Worm (Caenorhabditis elegans) whole organism, L4 larva: ENCODE measurements around the gene R11D1.1.

Experiments used
- D1046.2 ChIP-seq: fragments of 200-800 bp; sonication (Bioruptor generic); IDR thresholded peaks from 2 replicates; pipeline ENCODE4 v1.3.6; 2022; ENCODE audit warnings: missing genetic modification characterization, missing compliant biosample characterization
- F49E8.2 ChIP-seq: sonication (generic microtip); optimal IDR thresholded peaks from 2 replicates; lab custom pipeline; 2016; ENCODE audit warnings: missing compliant biosample characterization, mild to moderate bottlenecking, missing genetic modification characterization, borderline replicate concordance
- Y48G9A.11 ChIP-seq: fragments of 200-800 bp; sonication (Bioruptor generic); IDR thresholded peaks from 2 replicates; pipeline ENCODE4 v1.3.6; 2022; ENCODE audit warnings: missing genetic modification reagents, missing genetic modification characterization, missing compliant biosample characterization
- aly-2 ChIP-seq: sonication (generic microtip); optimal IDR thresholded peaks from 2 replicates; lab custom pipeline; 2018; ENCODE audit warnings: missing biosample characterization, missing genetic modification characterization
- ama-1 ChIP-seq: fragments of 150-350 bp; optimal IDR thresholded peaks from 2 replicates; lab custom pipeline; 2014; ENCODE audit warnings: inconsistent platforms, mixed read lengths
- arid-1 ChIP-seq: fragments of 200-800 bp; sonication (Bioruptor generic); conservative IDR thresholded peaks from 2 replicates; pipeline ENCODE4 v1.3.6; 2022; ENCODE audit warnings: missing genetic modification reagents, missing genetic modification characterization, missing compliant biosample characterization
- ceh-28 ChIP-seq: fragments of 150-350 bp; optimal IDR thresholded peaks from 2 replicates; lab custom pipeline; 2014; ENCODE audit warnings: missing biosample characterization, missing genetic modification reagents, missing genetic modification characterization
- ceh-62 ChIP-seq: sonication (generic microtip); optimal IDR thresholded peaks from 2 replicates; lab custom pipeline; 2017; ENCODE audit warnings: missing biosample characterization, missing genetic modification characterization
- ces-1 ChIP-seq: fragments of 150-350 bp; sonication (generic microtip); optimal IDR thresholded peaks from 4 replicates; lab custom pipeline; 2014; ENCODE audit warnings: missing biosample characterization, missing genetic modification reagents, missing genetic modification characterization
- cey-2 ChIP-seq: sonication (generic microtip); optimal IDR thresholded peaks from 3 replicates; lab custom pipeline; 2017; ENCODE audit warnings: missing genetic modification characterization, mild to moderate bottlenecking, missing compliant biosample characterization, antibody characterized with exemption, borderline replicate concordance; ENCODE audit not compliant: insufficient read depth
- ctbp-1 ChIP-seq: fragments of 200-800 bp; sonication (Bioruptor generic); IDR thresholded peaks from 2 replicates; pipeline ENCODE4 v1.3.6; 2022; ENCODE audit warnings: missing genetic modification reagents, missing genetic modification characterization, missing compliant biosample characterization
- daf-12 ChIP-seq: fragments of 150-350 bp; optimal IDR thresholded peaks from 2 replicates; lab custom pipeline; 2014; ENCODE audit warnings: missing biosample characterization, missing genetic modification reagents, missing genetic modification characterization
- daf-16 ChIP-seq, 3 experiments: sonication (generic microtip); optimal IDR thresholded peaks; 2 replicates each; lab custom pipeline; 2016 to 2017; ENCODE audit warnings: missing genetic modification characterization in 3 of 3, missing genetic modification reagents in 3 of 3, mild to moderate bottlenecking in 2 of 3, missing compliant biosample characterization in 2 of 3, missing biosample characterization in 1 of 3, moderate library complexity in 1 of 3
- dpl-1 ChIP-seq: fragments of 150-350 bp; optimal IDR thresholded peaks from 2 replicates; lab custom pipeline; 2014; ENCODE audit warnings: missing biosample characterization, missing genetic modification reagents, missing genetic modification characterization
- dve-1 ChIP-seq: sonication (generic microtip); optimal IDR thresholded peaks from 2 replicates; lab custom pipeline; 2017; ENCODE audit warnings: antibody characterized with exemption, mild to moderate bottlenecking, missing genetic modification characterization, missing compliant biosample characterization; ENCODE audit not compliant: insufficient read depth
- fkh-10 ChIP-seq: fragments of 150-350 bp; optimal IDR thresholded peaks from 2 replicates; lab custom pipeline; 2014; ENCODE audit warnings: missing biosample characterization, missing genetic modification reagents, missing genetic modification characterization
- hlh-11 ChIP-seq: fragments of 200-800 bp; sonication (Bioruptor generic); optimal IDR thresholded peaks from 2 replicates; lab custom pipeline; 2018; ENCODE audit warnings: mild to moderate bottlenecking, missing genetic modification characterization, missing compliant biosample characterization
- hlh-30 ChIP-seq: sonication (generic microtip); optimal IDR thresholded peaks from 2 replicates; lab custom pipeline; 2017; ENCODE audit warnings: antibody characterized with exemption, mild to moderate bottlenecking, missing genetic modification characterization, missing compliant biosample characterization; ENCODE audit not compliant: insufficient read depth
- lim-7 ChIP-seq: fragments of 200-800 bp; sonication (Bioruptor generic); IDR thresholded peaks from 2 replicates; pipeline ENCODE4 v1.3.6; 2022; ENCODE audit warnings: missing genetic modification characterization, missing compliant biosample characterization
- lin-13 ChIP-seq: fragments of 150-350 bp; optimal IDR thresholded peaks from 2 replicates; lab custom pipeline; 2014; ENCODE audit warnings: missing biosample characterization, missing genetic modification reagents, missing genetic modification characterization
- mes-2 ChIP-seq: sonication (generic microtip); optimal IDR thresholded peaks from 2 replicates; lab custom pipeline; 2016; ENCODE audit warnings: missing genotype, mild to moderate bottlenecking, missing genetic modification characterization, missing compliant biosample characterization; ENCODE audit not compliant: poor library complexity, severe bottlenecking
- nhr-28 ChIP-seq: fragments of 150-350 bp; optimal IDR thresholded peaks from 2 replicates; lab custom pipeline; 2014; ENCODE audit warnings: missing biosample characterization, missing genetic modification characterization
- nhr-6 ChIP-seq: fragments of 150-350 bp; optimal IDR thresholded peaks from 2 replicates; lab custom pipeline; 2014; ENCODE audit warnings: missing biosample characterization, missing genetic modification characterization
- php-3 ChIP-seq: fragments of 200-800 bp; sonication (Bioruptor generic); IDR thresholded peaks from 2 replicates; pipeline ENCODE4 v1.3.6; 2022; ENCODE audit warnings: missing genetic modification reagents, missing genetic modification characterization, missing compliant biosample characterization
- spr-1 ChIP-seq: sonication (generic microtip); optimal IDR thresholded peaks from 2 replicates; lab custom pipeline; 2016; ENCODE audit warnings: mild to moderate bottlenecking, missing genetic modification characterization, missing compliant biosample characterization
- spr-3 ChIP-seq: fragments of 200-800 bp; sonication (Bioruptor generic); optimal IDR thresholded peaks from 2 replicates; lab custom pipeline; 2018; ENCODE audit warnings: mild to moderate bottlenecking, missing genetic modification characterization, missing compliant biosample characterization
- unc-39 ChIP-seq: sonication (generic microtip); optimal IDR thresholded peaks from 2 replicates; lab custom pipeline; 2017; ENCODE audit warnings: missing biosample characterization, missing genetic modification characterization
- unc-62 ChIP-seq, 3 experiments: fragments of 150-350 bp in 1 of 3; sonication (generic microtip); optimal IDR thresholded peaks in 2 of 3; peaks in 1 of 3; 1 replicate in 1 of 3; 2 replicates in 2 of 3; lab custom pipeline; 2014 to 2017; ENCODE audit warnings: missing biosample characterization in 3 of 3, missing genetic modification characterization in 3 of 3, missing genetic modification reagents in 3 of 3, missing genotype in 1 of 3
- zfp-2 ChIP-seq: sonication (generic microtip); optimal IDR thresholded peaks from 2 replicates; lab custom pipeline; 2016; ENCODE audit warnings: mild to moderate bottlenecking, missing genetic modification characterization, missing compliant biosample characterization
- zip-11 ChIP-seq: fragments of 200-800 bp; sonication (Bioruptor generic); IDR thresholded peaks from 2 replicates; pipeline ENCODE4 v1.3.6; 2022; ENCODE audit warnings: missing genetic modification characterization, missing compliant biosample characterization
- ztf-7 ChIP-seq: fragments of 150-350 bp; optimal IDR thresholded peaks from 2 replicates; lab custom pipeline; 2014; ENCODE audit warnings: missing biosample characterization, missing genetic modification characterization

The R11D1.1 gene

DNA sequence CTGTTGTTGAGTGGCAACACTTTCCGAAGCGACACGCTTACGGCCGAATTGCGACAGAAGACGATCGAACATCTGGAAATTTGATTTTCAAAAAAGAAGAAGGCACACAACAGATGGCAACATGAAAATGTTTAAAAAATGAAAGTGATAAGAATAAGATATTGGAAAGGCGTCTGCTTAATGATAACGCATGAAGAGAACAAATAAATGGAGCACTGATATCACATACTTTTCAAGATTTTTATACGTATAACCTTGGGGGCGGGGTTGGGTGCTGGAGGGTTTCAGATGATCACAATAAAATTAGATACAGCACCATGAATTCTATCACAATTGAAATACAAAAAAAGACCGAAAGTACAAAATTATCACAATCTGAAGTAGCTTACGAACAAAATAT is 40.8 kb downstream of the R11D1.1 start, which contains the start of gene C15C8.7 (continued):
- 0 out of 2 replicates have a peak, but pooled peaks have one; percentile 28 for TF ChIP-seq php-3 (GFP tag; lab: Robert Waterston, UW)
- TF ChIP-seq zip-11 = no peak
- TF ChIP-seq dve-1 = peak; percentile 58
- no peak for TF ChIP-seq mes-2
- no peak for TF ChIP-seq lin-13 (GFP tag; lab: Kevin White, UChicago)
- TF ChIP-seq zfp-2 (tag; lab: Kevin White, UChicago) = no peak
- no peak for TF ChIP-seq spr-3 (GFP tag; lab: Kevin White, UChicago)
- peak; percentile 37 for TF ChIP-seq nhr-28 (tag; lab: Kevin White, UChicago)
- TF ChIP-seq D1046.2 (GFP tag; lab: Robert Waterston, UW) = no peak
- TF ChIP-seq ceh-28 (tag; lab: Kevin White, UChicago) = no peak
- TF ChIP-seq hlh-11 (tag; lab: Kevin White, UChicago) = peak; percentile 50
- TF ChIP-seq ceh-62 (tag; lab: Kevin White, UChicago) = no peak
- TF ChIP-seq arid-1 (GFP tag; lab: Robert Waterston, UW) = no peak

DNA sequence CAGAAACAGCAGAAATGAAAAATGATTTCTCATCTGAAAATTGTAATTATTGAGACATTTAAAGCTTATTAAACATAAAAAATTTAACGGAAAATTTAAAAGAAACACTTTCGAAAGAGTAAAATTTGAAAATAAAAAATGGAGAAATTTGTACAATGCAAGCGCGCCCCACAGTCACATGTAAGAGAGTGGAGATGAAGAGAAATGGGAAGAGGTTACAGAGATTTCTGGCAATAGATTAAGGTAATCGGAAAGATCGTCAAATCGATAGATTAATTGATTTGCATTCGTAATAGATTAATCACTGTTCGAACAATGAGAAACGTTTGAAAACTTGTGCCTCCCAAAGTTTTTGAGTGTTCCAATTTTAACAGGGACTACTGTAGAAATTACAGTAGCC is 43.3 kb downstream of the R11D1.1 start, which contains the start of gene C15C8.4:
TSS of gene C15C8.4 (minus strand) at position 33 of the 400 bp plus-strand sequence.
- peak; percentile 54 for TF ChIP-seq nhr-6 (tag; lab: Kevin White, UChicago)
- no peak for TF ChIP-seq ctbp-1 (GFP tag; lab: Robert Waterston, UW)
- peak; percentile 17 for TF ChIP-seq dpl-1 (GFP tag; lab: Kevin White, UChicago)

DNA sequence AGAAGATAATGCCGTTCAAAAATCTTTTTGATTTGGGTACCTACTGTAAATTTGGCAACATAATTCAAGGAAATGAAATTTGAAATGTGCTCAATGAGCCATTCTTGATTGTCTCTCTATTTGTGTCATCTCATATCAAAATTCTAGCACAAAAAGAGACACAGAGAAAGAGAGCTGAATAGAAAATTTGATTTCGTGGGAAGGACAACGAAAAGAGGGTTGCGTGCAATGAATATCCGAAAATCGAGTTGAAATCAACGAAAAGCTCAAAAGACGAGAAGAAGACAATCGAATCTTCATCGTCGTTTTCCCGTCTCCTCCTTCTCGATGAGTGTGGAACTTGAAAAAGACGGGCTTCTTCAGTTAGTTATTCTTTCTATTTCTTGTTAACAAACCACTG is 43.7 kb downstream of the R11D1.1 start, which contains the start of gene C15C8.5:
TSS of gene C15C8.5 (plus strand) at position 152 of the 400 bp plus-strand sequence.
- TF ChIP-seq aly-2 (no peak), ces-1 (GFP tag; lab: Kevin White, UChicago) (peak; percentile 91), daf-16 (GFP tag; optimal IDR thresholded peaks at IDR 0.05; lab: Kevin White, UChicago) (no peak), daf-16 (tag; optimal IDR thresholded peaks at IDR 0.05; lab: Kevin White, UChicago) (no peak), unc-39 (tag; lab: Kevin White, UChicago) (no peak), ztf-7 (tag; lab: Kevin White, UChicago) (no peak), ama-1 (no peak), fkh-10 (peak; percentile 97)

DNA sequence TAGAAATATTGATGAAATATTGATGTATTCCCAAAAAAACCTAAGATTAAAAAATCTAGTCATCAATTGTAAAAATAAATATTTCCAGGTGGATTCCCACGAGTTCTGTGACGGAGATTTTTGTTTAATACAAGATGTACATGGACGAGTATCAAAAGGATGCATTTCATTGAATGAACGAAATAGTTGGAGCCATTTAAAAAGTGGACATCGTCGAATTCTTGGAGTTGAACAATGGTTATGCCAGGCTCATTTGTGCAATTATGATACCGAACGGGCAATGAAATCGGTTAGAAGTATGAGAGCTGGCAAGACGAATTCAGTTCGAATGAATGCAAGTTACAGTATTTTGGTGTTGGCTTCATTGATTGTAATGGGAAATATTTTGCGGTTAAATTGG is 45.4 kb downstream of the R11D1.1 start:
- TF ChIP-seq cey-2 (no peak), lim-7 (GFP tag; lab: Robert Waterston, UW) (no peak), Y48G9A.11 (GFP tag; lab: Robert Waterston, UW) (no peak), hlh-30 (tag; lab: Kevin White, UChicago) (no peak), F49E8.2 (tag; lab: Kevin White, UChicago) (no peak), nhr-28 (tag; lab: Kevin White, UChicago) (no peak), unc-62 (GFP tag; optimal IDR thresholded peaks at IDR 0.05 in 1 of 2; lab: Kevin White, UChicago) (peak in 1 of 2 experiments; percentile 94), unc-62 (tag; optimal IDR thresholded peaks at IDR 0.05; lab: Kevin White, UChicago) (no peak), daf-12 (tag; lab: Kevin White, UChicago) (no peak), fkh-10 (no peak)

DNA sequence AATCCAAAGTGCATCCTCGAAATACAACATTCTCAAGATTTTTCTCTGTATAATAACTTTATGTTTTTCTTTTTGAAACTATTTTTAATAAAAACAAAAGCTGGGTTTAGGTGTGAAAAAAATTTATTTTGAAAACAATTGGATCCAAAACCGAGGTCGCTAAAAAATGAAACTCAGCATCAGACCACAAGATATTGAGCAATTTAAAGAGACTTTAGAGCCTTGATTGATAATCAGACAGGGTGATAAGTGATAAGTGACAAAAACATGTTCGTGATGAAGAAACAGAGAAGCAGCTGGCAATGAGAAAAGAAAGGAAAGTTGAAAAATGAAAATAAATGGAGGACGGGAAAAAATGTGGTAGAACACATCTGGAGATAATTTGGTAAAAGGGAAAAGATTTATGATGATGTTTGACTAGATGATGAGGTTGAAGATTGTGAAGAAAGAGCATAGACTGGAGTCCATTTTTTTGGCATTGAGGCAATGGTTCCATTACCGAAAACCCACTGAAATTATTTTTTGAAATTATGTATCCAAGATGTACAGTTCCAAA is 47.4 kb downstream of the R11D1.1 start, which contains the start of gene C15C8.6:
TSS of gene C15C8.6 (minus strand) at position 51 of the 556 bp plus-strand sequence.
- TF ChIP-seq spr-1 (tag; lab: Kevin White, UChicago) (no peak), unc-62 (GFP tag; optimal IDR thresholded peaks at IDR 0.05 in 1 of 2; lab: Kevin White, UChicago) (peak in 1 of 2 experiments; percentile 50), unc-62 (tag; optimal IDR thresholded peaks at IDR 0.05; lab: Kevin White, UChicago) (no peak)
- TF ChIP-seq, all 104 proteins: peak for 1
